Fruit fly (Drosophila melanogaster) whole organism: ENCODE measurements around the gene CG1801.

Source experiments
- Dll ChIP-seq: fragments of >200 bp; optimal IDR thresholded peaks from 2 replicates; lab custom pipeline; 2017
- EcR ChIP-seq, 2 experiments: fragments of >200 bp; optimal IDR thresholded peaks; 2 replicates each; lab custom pipeline; 2017; ENCODE audit warnings: missing biosample characterization in 2 of 2, missing genetic modification characterization in 2 of 2, missing genetic modification reagents in 2 of 2
- pan ChIP-seq: fragments of >200 bp; optimal IDR thresholded peaks from 2 replicates; lab custom pipeline; 2017
- psq ChIP-seq: fragments of >200 bp; optimal IDR thresholded peaks from 2 replicates; lab custom pipeline; 2017
- usp ChIP-seq: fragments of >200 bp; optimal IDR thresholded peaks from 2 replicates; lab custom pipeline; 2017; ENCODE audit warnings: missing biosample characterization, missing genetic modification characterization, mixed read lengths

DNA sequence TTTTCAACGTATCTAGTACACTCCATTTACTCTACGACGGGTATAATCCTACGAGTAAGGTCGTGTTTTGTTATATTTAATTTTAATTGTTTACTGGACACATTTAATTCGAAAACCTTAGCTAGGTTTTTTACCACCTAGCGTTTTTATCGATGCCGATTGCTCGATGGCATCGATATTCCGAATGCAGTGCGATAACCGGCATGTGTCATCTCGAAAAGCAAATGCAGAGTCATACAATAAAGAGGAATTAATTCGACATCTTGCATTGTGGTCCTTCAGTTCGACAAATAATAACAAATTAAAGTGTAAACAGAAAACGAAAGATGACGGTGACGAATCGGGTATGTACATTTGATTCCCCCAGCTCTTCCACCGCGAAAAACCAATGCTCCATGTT, 1.5 kb downstream of the CG1801 start, which contains the start of gene Rpt6:
- TF ChIP-seq pan (lab: Kevin White, UChicago) (no peak), EcR (GFP tag; optimal IDR thresholded peaks at IDR 0.05; lab: Kevin White, UChicago) (no peak), psq (lab: Kevin White, UChicago) (no peak), usp (GFP tag; lab: Kevin White, UChicago) (no peak), Dll (lab: Kevin White, UChicago) (no peak)
